Worm (Caenorhabditis elegans) whole organism, L3 larva: Measurements from ENCODE around the gene clec-222.

ENCODE experiments used
- R02D3.7 ChIP-seq: fragments of 150-350 bp; optimal IDR thresholded peaks from 2 replicates; lab custom pipeline; 2014; ENCODE audit warnings: missing biosample characterization, missing genetic modification characterization
- ama-1 ChIP-seq: fragments of 150-350 bp; optimal IDR thresholded peaks from 2 replicates; lab custom pipeline; 2018
- ceh-28 ChIP-seq: fragments of 150-350 bp; optimal IDR thresholded peaks from 2 replicates; lab custom pipeline; 2014; ENCODE audit warnings: missing biosample characterization, missing genetic modification reagents, missing genetic modification characterization
- ceh-82 ChIP-seq: fragments of 150-350 bp; optimal IDR thresholded peaks from 2 replicates; lab custom pipeline; 2014; ENCODE audit warnings: missing biosample characterization, missing genetic modification characterization
- ceh-9 ChIP-seq: sonication (generic microtip); optimal IDR thresholded peaks from 2 replicates; lab custom pipeline; 2018; ENCODE audit warnings: missing biosample characterization, missing genetic modification characterization
- daf-12 ChIP-seq: fragments of 150-350 bp; optimal IDR thresholded peaks from 2 replicates; lab custom pipeline; 2014; ENCODE audit warnings: missing biosample characterization, missing genetic modification reagents, missing genetic modification characterization
- egl-27 ChIP-seq: sonication (generic microtip); optimal IDR thresholded peaks from 4 replicates; lab custom pipeline; 2017; ENCODE audit warnings: missing biosample characterization, missing genetic modification reagents, missing genetic modification characterization
- egl-5 ChIP-seq: fragments of 150-350 bp; optimal IDR thresholded peaks from 2 replicates; lab custom pipeline; 2017; ENCODE audit warnings: missing biosample characterization, missing genetic modification reagents, missing genetic modification characterization, inconsistent platforms
- elt-2 ChIP-seq: sonication (generic microtip); optimal IDR thresholded peaks from 2 replicates; lab custom pipeline; 2016; ENCODE audit warnings: missing genetic modification reagents, mild to moderate bottlenecking, missing genetic modification characterization, missing compliant biosample characterization
- elt-3 ChIP-seq, 3 experiments: fragments of 150-350 bp in 1 of 3; sonication (generic microtip) in 2 of 3; optimal IDR thresholded peaks; 2 replicates in 2 of 3; 4 replicates in 1 of 3; lab custom pipeline; 2014 to 2017; ENCODE audit warnings: missing biosample characterization in 3 of 3, missing genetic modification characterization in 3 of 3
- eor-1 ChIP-seq, 2 experiments: fragments of 150-350 bp; optimal IDR thresholded peaks; 2 replicates each; lab custom pipeline; 2014 to 2018; ENCODE audit warnings: missing biosample characterization in 2 of 2, missing genetic modification characterization in 2 of 2
- fkh-10 ChIP-seq: sonication (generic microtip); optimal IDR thresholded peaks from 2 replicates; lab custom pipeline; 2017; ENCODE audit warnings: missing biosample characterization, missing genetic modification reagents, missing genetic modification characterization
- fkh-2 ChIP-seq: fragments of 150-350 bp; optimal IDR thresholded peaks from 2 replicates; lab custom pipeline; 2014; ENCODE audit warnings: missing biosample characterization, missing genetic modification reagents, missing genetic modification characterization
- fos-1 ChIP-seq: fragments of 150-350 bp; optimal IDR thresholded peaks from 2 replicates; lab custom pipeline; 2014; ENCODE audit warnings: missing biosample characterization, missing genetic modification characterization
- hmg-11 ChIP-seq: sonication (generic microtip); optimal IDR thresholded peaks from 2 replicates; lab custom pipeline; 2016; ENCODE audit warnings: missing genetic modification characterization, missing compliant biosample characterization
- jun-1 ChIP-seq: fragments of 150-350 bp; optimal IDR thresholded peaks from 2 replicates; lab custom pipeline; 2014; ENCODE audit warnings: missing biosample characterization, missing genetic modification reagents, missing genetic modification characterization
- lin-15B ChIP-seq: fragments of 150-350 bp; optimal IDR thresholded peaks from 2 replicates; lab custom pipeline; 2014; ENCODE audit warnings: missing biosample characterization, missing genetic modification characterization
- mdl-1 ChIP-seq: fragments of 150-350 bp; optimal IDR thresholded peaks from 2 replicates; lab custom pipeline; 2014; ENCODE audit warnings: missing biosample characterization, missing genetic modification characterization
- mml-1 ChIP-seq: fragments of 150-350 bp; sonication (generic microtip); optimal IDR thresholded peaks from 3 replicates; lab custom pipeline; 2014; ENCODE audit warnings: missing biosample characterization, missing genetic modification characterization
- nfya-1 ChIP-seq: sonication (generic microtip); optimal IDR thresholded peaks from 2 replicates; lab custom pipeline; 2017; ENCODE audit warnings: missing genetic modification characterization, mild to moderate bottlenecking, missing compliant biosample characterization, antibody characterized with exemption, moderate library complexity; ENCODE audit not compliant: insufficient read depth
- nhr-12 ChIP-seq: fragments of 150-350 bp; optimal IDR thresholded peaks from 2 replicates; lab custom pipeline; 2014; ENCODE audit warnings: missing biosample characterization, missing genetic modification characterization
- nhr-23 ChIP-seq: fragments of 150-350 bp; optimal IDR thresholded peaks from 2 replicates; lab custom pipeline; 2014; ENCODE audit warnings: missing biosample characterization, missing genetic modification reagents, missing genetic modification characterization
- nhr-25 ChIP-seq: sonication (generic microtip); optimal IDR thresholded peaks from 2 replicates; lab custom pipeline; 2017; ENCODE audit warnings: missing biosample characterization, missing genetic modification characterization
- nhr-43 ChIP-seq: sonication (generic microtip); optimal IDR thresholded peaks from 2 replicates; lab custom pipeline; 2016; ENCODE audit warnings: mild to moderate bottlenecking, missing genetic modification characterization, missing compliant biosample characterization; ENCODE audit not compliant: poor library complexity, severe bottlenecking
- nhr-67 ChIP-seq: fragments of 150-350 bp; optimal IDR thresholded peaks from 2 replicates; lab custom pipeline; 2014; ENCODE audit warnings: missing biosample characterization, missing genetic modification characterization
- nhr-76 ChIP-seq: fragments of 150-350 bp; sonication (generic microtip); optimal IDR thresholded peaks from 5 replicates; lab custom pipeline; 2014; ENCODE audit warnings: missing biosample characterization, missing genetic modification characterization
- pha-4 ChIP-seq: fragments of 150-350 bp; optimal IDR thresholded peaks from 2 replicates; lab custom pipeline; 2014; ENCODE audit warnings: missing biosample characterization, missing genetic modification reagents, missing genetic modification characterization
- pqm-1 ChIP-seq: fragments of 150-350 bp; optimal IDR thresholded peaks from 2 replicates; lab custom pipeline; 2017; ENCODE audit warnings: missing biosample characterization, missing genetic modification characterization, inconsistent platforms
- sea-2 ChIP-seq: fragments of 150-350 bp; sonication (generic microtip); optimal IDR thresholded peaks from 4 replicates; lab custom pipeline; 2014; ENCODE audit warnings: missing biosample characterization, missing genetic modification reagents, missing genetic modification characterization
- skn-1 ChIP-seq: fragments of 150-350 bp; optimal IDR thresholded peaks from 2 replicates; lab custom pipeline; 2014; ENCODE audit warnings: missing biosample characterization, missing genetic modification characterization
- snpc-4 ChIP-seq: fragments of 150-350 bp; optimal IDR thresholded peaks from 2 replicates; lab custom pipeline; 2014; ENCODE audit warnings: missing biosample characterization, missing genetic modification characterization
- unc-62 ChIP-seq: fragments of 150-350 bp; sonication (generic microtip); optimal IDR thresholded peaks from 4 replicates; lab custom pipeline; 2014; ENCODE audit warnings: missing biosample characterization, missing genetic modification reagents, missing genetic modification characterization
- ztf-4 ChIP-seq: fragments of 150-350 bp; optimal IDR thresholded peaks from 2 replicates; lab custom pipeline; 2014; ENCODE audit warnings: missing biosample characterization, missing genetic modification characterization

Gene clec-222

DNA sequence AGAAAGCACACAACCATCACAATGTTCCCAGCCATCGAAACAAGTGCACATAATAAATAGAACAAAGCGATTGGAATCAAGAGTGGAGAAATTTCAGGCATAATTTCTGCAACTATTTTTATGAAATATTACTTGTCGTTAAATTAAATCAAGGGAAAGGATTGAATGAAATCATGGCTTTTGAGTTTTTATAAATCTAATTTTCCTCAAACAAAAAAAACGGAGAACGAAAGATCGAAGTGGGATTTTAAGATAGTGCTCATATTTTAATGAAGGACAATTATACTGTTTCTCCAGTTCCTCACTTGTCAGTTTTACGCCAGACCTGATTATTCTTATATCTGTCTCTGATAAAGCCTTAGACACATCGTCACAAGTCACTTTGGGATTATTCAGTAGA is 18.7 kb upstream of the clec-222 start, which contains the start of gene srsx-33:
srsx-33 (minus strand) TSS at position 101 of the 400 bp plus-strand sequence.
- TF ChIP-seq lin-15B (tag; lab: Kevin White, UChicago) (no peak), elt-3 (tag; optimal IDR thresholded peaks at IDR 0.05; lab: Kevin White, UChicago) (no peak), jun-1 (tag; lab: Kevin White, UChicago) (no peak), ztf-4 (tag; lab: Kevin White, UChicago) (no peak), snpc-4 (no peak), ceh-82 (tag; lab: Kevin White, UChicago) (no peak), fkh-2 (tag; lab: Kevin White, UChicago) (no peak), nhr-12 (tag; lab: Kevin White, UChicago) (no peak), ceh-28 (no peak), egl-5 (tag; lab: Kevin White, UChicago) (no peak)
- TF ChIP-seq, all 47 proteins: peak for 0

DNA sequence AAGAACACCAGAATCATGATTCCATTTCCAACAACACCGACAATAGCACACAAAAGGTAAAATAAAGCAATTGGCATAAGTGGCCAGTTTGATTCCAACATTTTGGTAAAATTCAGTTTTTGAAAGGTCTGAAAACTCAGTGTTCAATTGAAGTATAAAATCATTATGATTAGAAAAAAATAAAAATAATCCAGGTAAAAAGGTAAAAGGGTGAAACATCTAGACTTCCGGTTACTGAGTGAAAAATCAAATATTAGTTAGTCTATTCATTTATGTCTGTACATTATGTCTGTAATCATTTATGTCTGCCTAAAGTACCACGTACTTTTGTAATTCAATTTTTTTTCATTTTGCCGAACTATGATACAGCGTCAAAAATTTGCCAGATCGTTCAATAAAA is 16.2 kb upstream of the clec-222 start, which contains the start of gene srsx-31:
srsx-31 (minus strand) TSS at position 101 of the 400 bp plus-strand sequence.
- TF ChIP-seq pha-4 (tag; lab: Kevin White, UChicago): no peak
- no peak for TF ChIP-seq hmg-11 (tag; lab: Kevin White, UChicago)
- no peak for TF ChIP-seq nhr-76 (tag; lab: Kevin White, UChicago)
- no peak for TF ChIP-seq egl-27 (tag; lab: Kevin White, UChicago)
- TF ChIP-seq pqm-1 (tag; lab: Kevin White, UChicago): no peak
- no peak for TF ChIP-seq nhr-25
- no peak for TF ChIP-seq ama-1 (lab: Kevin White, UChicago)
- no peak for TF ChIP-seq daf-12
- no peak for TF ChIP-seq fkh-2 (tag; lab: Kevin White, UChicago)

DNA sequence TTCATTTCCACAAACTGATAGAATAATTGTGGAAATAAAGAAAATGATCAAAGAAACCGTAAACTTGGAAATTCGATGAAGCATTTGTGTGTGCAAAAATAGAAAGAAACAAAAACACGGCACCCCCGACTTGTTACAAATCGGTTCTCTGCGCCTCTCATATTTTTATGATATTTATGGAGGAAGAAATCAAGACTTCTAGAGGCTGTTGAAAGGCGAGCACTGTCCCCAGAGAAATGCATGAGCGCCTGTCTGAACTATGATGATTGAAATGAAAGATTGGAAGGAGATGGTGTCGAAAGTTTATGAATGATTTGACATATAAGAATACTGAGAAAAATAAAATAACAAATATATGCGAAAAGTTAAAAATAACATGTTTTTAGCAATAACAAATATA is 12.3 kb upstream of the clec-222 start, which contains the start of gene lgc-36:
lgc-36 (minus strand) TSS at position 101 of the 400 bp plus-strand sequence.
- TF ChIP-seq lin-15B (tag; lab: Kevin White, UChicago) (no peak), hmg-11 (tag; lab: Kevin White, UChicago) (no peak), ceh-82 (tag; lab: Kevin White, UChicago) (no peak), unc-62 (GFP tag; lab: Kevin White, UChicago) (no peak), nhr-23 (tag; lab: Kevin White, UChicago) (no peak), R02D3.7 (tag; lab: Kevin White, UChicago) (no peak), skn-1 (tag; lab: Kevin White, UChicago) (no peak), ztf-4 (tag; lab: Kevin White, UChicago) (no peak), sea-2 (GFP tag; lab: Kevin White, UChicago) (no peak), nhr-76 (tag; lab: Kevin White, UChicago) (no peak), daf-12 (no peak), nhr-67 (tag; lab: Kevin White, UChicago) (no peak), egl-27 (tag; lab: Kevin White, UChicago) (no peak), pha-4 (tag; lab: Kevin White, UChicago) (no peak), eor-1 (tag; optimal IDR thresholded peaks at IDR 0.05; lab: Kevin White, UChicago) (no peak), egl-5 (tag; lab: Kevin White, UChicago) (no peak), ceh-9 (tag; lab: Kevin White, UChicago) (no peak), elt-2 (no peak)
- TF ChIP-seq, all 47 proteins: peak for 0

DNA sequence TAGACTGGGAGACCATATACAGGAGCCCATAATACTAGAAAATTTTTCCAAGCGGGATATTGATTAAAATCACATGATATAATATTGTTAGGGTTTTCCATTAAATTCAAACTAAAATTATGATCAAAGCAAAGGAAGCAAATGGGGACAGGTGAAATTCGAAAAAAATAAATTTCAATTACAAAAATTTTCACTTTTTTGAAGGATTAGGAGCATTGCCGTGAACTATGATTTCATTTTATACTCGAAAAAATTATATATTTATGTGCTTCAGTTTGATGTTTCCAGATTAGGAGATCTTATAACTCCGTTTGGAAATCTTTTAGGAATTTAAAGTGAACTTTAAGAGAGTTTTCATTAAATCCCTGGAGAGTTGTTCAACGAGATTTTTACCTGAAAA is 10.5 kb upstream of the clec-222 start, which contains the start of gene F07B10.7:
F07B10.7 (minus strand) TSS at position 101 of the 400 bp plus-strand sequence.
- no peak for TF ChIP-seq ztf-4 (tag; lab: Kevin White, UChicago)
- TF ChIP-seq nhr-43 (tag; lab: Kevin White, UChicago): no peak
- TF ChIP-seq daf-12: no peak
- no peak for TF ChIP-seq mdl-1 (tag; lab: Kevin White, UChicago)
- no peak for TF ChIP-seq ama-1 (lab: Kevin White, UChicago)
- TF ChIP-seq pqm-1 (tag; lab: Kevin White, UChicago): no peak
- no peak for TF ChIP-seq ceh-28
- no peak for TF ChIP-seq pha-4 (tag; lab: Kevin White, UChicago)
- TF ChIP-seq fos-1 (tag; lab: Kevin White, UChicago): no peak
- TF ChIP-seq mml-1 (tag; lab: Kevin White, UChicago): no peak
- TF ChIP-seq elt-2: no peak
- TF ChIP-seq nhr-67 (tag; lab: Kevin White, UChicago): no peak
- TF ChIP-seq fkh-10: no peak
- no peak for TF ChIP-seq R02D3.7 (tag; lab: Kevin White, UChicago)
- TF ChIP-seq nfya-1 (tag; lab: Kevin White, UChicago): no peak
- TF ChIP-seq egl-5 (tag; lab: Kevin White, UChicago): no peak
- no peak for TF ChIP-seq snpc-4
- no peak for TF ChIP-seq fkh-2 (tag; lab: Kevin White, UChicago)
- TF ChIP-seq unc-62 (GFP tag; lab: Kevin White, UChicago): no peak
- TF ChIP-seq, all 47 proteins: peak for 0
